Worm (Caenorhabditis elegans) whole organism, late embryonic: ENCODE results near the gene W07E11.1.

ENCODE experiments used
- ceh-30 ChIP-seq: fragments of 150-350 bp; optimal IDR thresholded peaks from 2 replicates; lab custom pipeline; 2014; ENCODE audit warnings: missing biosample characterization, missing genetic modification characterization
- sox-4 ChIP-seq: sonication (generic microtip); optimal IDR thresholded peaks from 2 replicates; lab custom pipeline; 2017; ENCODE audit warnings: mild to moderate bottlenecking, missing genetic modification characterization, inconsistent platforms, missing compliant biosample characterization
- unc-86 ChIP-seq: sonication (generic microtip); optimal IDR thresholded peaks from 2 replicates; lab custom pipeline; 2016; ENCODE audit warnings: missing genetic modification characterization, missing compliant biosample characterization

- TF ChIP-seq ceh-30 (tag; lab: Kevin White, UChicago) (no peak), sox-4 (tag; lab: Kevin White, UChicago) (no peak), unc-86 (no peak)
Measured at ce11 chrX:10054410-10054800, 30.0 kb upstream of the W07E11.1 start.
